Worm (Caenorhabditis elegans) whole organism, L4/young adult: ENCODE data around the gene C10A4.4.

Experiments used
- W03F9.2 ChIP-seq: fragments of 150-350 bp; optimal IDR thresholded peaks from 2 replicates; lab custom pipeline; 2014; ENCODE audit warnings: missing biosample characterization, missing genetic modification characterization
- dao-5 ChIP-seq: sonication (generic microtip); optimal IDR thresholded peaks from 2 replicates; lab custom pipeline; 2016; ENCODE audit warnings: missing genotype, missing genetic modification characterization, moderate library complexity, missing compliant biosample characterization
- him-1 ChIP-seq: sonication (generic microtip); optimal IDR thresholded peaks from 2 replicates; lab custom pipeline; 2016; ENCODE audit warnings: missing genotype, missing genetic modification reagents, missing genetic modification characterization, missing compliant biosample characterization

- TF ChIP-seq him-1 (tag; lab: Kevin White, UChicago) (no peak), dao-5 (tag; lab: Kevin White, UChicago) (no peak), W03F9.2 (tag; lab: Kevin White, UChicago) (no peak)
These were observed at the start of gene C10A4.4 for ce11 chrX:7400788-7401187.
